Fruit fly (Drosophila melanogaster) whole organism, adult: ENCODE results near the gene lbl.

Source experiments
- CG11617 ChIP-seq: fragments of 200-800 bp; sonication (Bioruptor generic); optimal IDR thresholded peaks from 2 replicates; lab custom pipeline; 2017; ENCODE audit warnings: mild to moderate bottlenecking, missing biosample characterization, missing genetic modification reagents, missing genetic modification characterization
- CG12768 ChIP-seq: fragments of 200-800 bp; sonication (Bioruptor generic); optimal IDR thresholded peaks from 2 replicates; lab custom pipeline; 2017; ENCODE audit warnings: missing biosample characterization, missing genetic modification characterization, mild to moderate bottlenecking, moderate library complexity, missing genetic modification reagents
- CG14711 ChIP-seq: fragments of 200-800 bp; sonication (Bioruptor generic); optimal IDR thresholded peaks from 2 replicates; lab custom pipeline; 2018; ENCODE audit warnings: missing biosample characterization, mild to moderate bottlenecking, missing genetic modification characterization, moderate library complexity
- CG1620 ChIP-seq: fragments of 200-800 bp; sonication (Bioruptor generic); optimal IDR thresholded peaks from 2 replicates; lab custom pipeline; 2016; ENCODE audit warnings: missing biosample characterization, missing genetic modification characterization
- CG33017 ChIP-seq: fragments of 200-800 bp; sonication (Bioruptor generic); optimal IDR thresholded peaks from 2 replicates; lab custom pipeline; 2018; ENCODE audit warnings: missing biosample characterization, mild to moderate bottlenecking, missing genetic modification characterization, moderate library complexity
- CG5204 ChIP-seq: fragments of 200-800 bp; sonication (Bioruptor generic); optimal IDR thresholded peaks from 2 replicates; lab custom pipeline; 2016; ENCODE audit warnings: missing biosample characterization, missing genetic modification characterization
- CG7045 ChIP-seq: fragments of 200-800 bp; sonication (Bioruptor generic); optimal IDR thresholded peaks from 2 replicates; lab custom pipeline; 2017; ENCODE audit warnings: missing biosample characterization, mild to moderate bottlenecking, missing genetic modification characterization
- CG7101 ChIP-seq: fragments of 200-800 bp; sonication (Bioruptor generic); optimal IDR thresholded peaks from 2 replicates; lab custom pipeline; 2018; ENCODE audit warnings: missing biosample characterization, mild to moderate bottlenecking, missing genetic modification characterization, moderate library complexity
- Clk ChIP-seq: fragments of 200-800 bp; sonication (Bioruptor generic); optimal IDR thresholded peaks from 2 replicates; lab custom pipeline; 2017; ENCODE audit warnings: missing biosample characterization, missing genetic modification characterization
- Crg-1 ChIP-seq: fragments of 200-800 bp; sonication (Bioruptor generic); optimal IDR thresholded peaks from 2 replicates; lab custom pipeline; 2016; ENCODE audit warnings: missing biosample characterization, missing genetic modification characterization
- Hr96 ChIP-seq: fragments of 200-800 bp; sonication (Bioruptor generic); optimal IDR thresholded peaks from 2 replicates; lab custom pipeline; 2016; ENCODE audit warnings: missing biosample characterization, missing genetic modification characterization
- Mnt ChIP-seq: fragments of 200-800 bp; sonication (Bioruptor generic); optimal IDR thresholded peaks from 2 replicates; lab custom pipeline; 2016; ENCODE audit warnings: missing biosample characterization, mild to moderate bottlenecking, missing genetic modification characterization
- bab1 ChIP-seq: fragments of 200-800 bp; sonication (Bioruptor generic); optimal IDR thresholded peaks from 3 replicates; lab custom pipeline; 2019; ENCODE audit warnings: missing biosample characterization, mild to moderate bottlenecking, missing genetic modification characterization, moderate library complexity
- cic ChIP-seq: fragments of 200-800 bp; sonication (Bioruptor generic); optimal IDR thresholded peaks from 2 replicates; lab custom pipeline; 2017; ENCODE audit warnings: missing biosample characterization, mild to moderate bottlenecking, missing genetic modification characterization, moderate library complexity
- cnc ChIP-seq, 2 experiments: fragments of >200 bp; optimal IDR thresholded peaks; 2 replicates each; lab custom pipeline; 2017
- kay ChIP-seq: fragments of 200-800 bp; sonication (Bioruptor generic); peaks from one replicate; lab custom pipeline; 2016; ENCODE audit warnings: missing biosample characterization, missing genetic modification characterization, borderline replicate concordance
- ovo ChIP-seq: fragments of 200-800 bp; sonication (Bioruptor generic); optimal IDR thresholded peaks from 2 replicates; lab custom pipeline; 2016; ENCODE audit warnings: missing biosample characterization, missing genetic modification characterization
- pad ChIP-seq: fragments of 200-800 bp; sonication (Bioruptor generic); optimal IDR thresholded peaks from 3 replicates; lab custom pipeline; 2017; ENCODE audit warnings: missing biosample characterization, missing genetic modification characterization, mild to moderate bottlenecking, moderate library complexity, missing genetic modification reagents
- tj ChIP-seq: fragments of 200-800 bp; sonication (Bioruptor generic); optimal IDR thresholded peaks from 3 replicates; lab custom pipeline; 2017; ENCODE audit warnings: missing biosample characterization, mild to moderate bottlenecking, missing genetic modification characterization, moderate library complexity
- toe ChIP-seq: fragments of 200-800 bp; sonication (Bioruptor generic); optimal IDR thresholded peaks from 2 replicates; lab custom pipeline; 2016; ENCODE audit warnings: missing biosample characterization, missing genetic modification characterization

lbl gene

dm6 chr3R:21392221-21392620 lies 41.7 kb downstream of the lbl start:
- TF ChIP-seq CG12768 (no peak), CG5204 (GFP tag; lab: Kevin White, UChicago) (no peak), tj (no peak), Hr96 (GFP tag; lab: Kevin White, UChicago) (no peak), CG33017 (tag; lab: Kevin White, UChicago) (no peak), CG7101 (tag; lab: Kevin White, UChicago) (no peak), Mnt (no peak), CG1620 (GFP tag; lab: Kevin White, UChicago) (no peak), CG11617 (GFP tag; lab: Kevin White, UChicago) (no peak), pad (GFP tag; lab: Kevin White, UChicago) (no peak), Crg-1 (no peak), kay (GFP tag; lab: Kevin White, UChicago) (no peak), toe (GFP tag; lab: Kevin White, UChicago) (no peak), CG7045 (GFP tag; lab: Kevin White, UChicago) (no peak), bab1 (no peak), ovo (no peak), cic (GFP tag; lab: Kevin White, UChicago) (no peak), CG14711 (tag; lab: Kevin White, UChicago) (no peak), Clk (GFP tag; lab: Kevin White, UChicago) (no peak)

dm6 chr3R:21390959-21391358 lies 43.0 kb downstream of the lbl start:
- no peak for TF ChIP-seq cic (GFP tag; lab: Kevin White, UChicago)
- no peak for TF ChIP-seq CG5204 (GFP tag; lab: Kevin White, UChicago)
- no peak for TF ChIP-seq toe (GFP tag; lab: Kevin White, UChicago)
- no peak for TF ChIP-seq kay (GFP tag; lab: Kevin White, UChicago)
- no peak for TF ChIP-seq tj
- TF ChIP-seq Mnt: no peak
- no peak for TF ChIP-seq CG33017 (tag; lab: Kevin White, UChicago)

- TF ChIP-seq CG7101 (tag; lab: Kevin White, UChicago) (no peak), pad (GFP tag; lab: Kevin White, UChicago) (no peak), cnc (optimal IDR thresholded peaks at IDR 0.05; lab: Kevin White, UChicago) (no peak), CG11617 (GFP tag; lab: Kevin White, UChicago) (no peak), tj (no peak), bab1 (no peak), CG14711 (tag; lab: Kevin White, UChicago) (no peak), CG5204 (GFP tag; lab: Kevin White, UChicago) (no peak), Clk (GFP tag; lab: Kevin White, UChicago) (no peak), ovo (no peak), cic (GFP tag; lab: Kevin White, UChicago) (no peak), CG12768 (no peak), toe (GFP tag; lab: Kevin White, UChicago) (no peak), CG1620 (GFP tag; lab: Kevin White, UChicago) (no peak), kay (GFP tag; lab: Kevin White, UChicago) (no peak), Hr96 (GFP tag; lab: Kevin White, UChicago) (no peak), Mnt (no peak), CG33017 (tag; lab: Kevin White, UChicago) (no peak), CG7045 (GFP tag; lab: Kevin White, UChicago) (no peak)
Observed at dm6 chr3R:21388564-21388963, 45.4 kb downstream of the lbl start, which contains the start of gene bap. TSS of gene bap (plus strand) at chr3R:21388880.

dm6 chr3R:21387356-21387980 lies 46.5 kb downstream of the lbl start:
- TF ChIP-seq Crg-1 (no peak), CG14711 (tag; lab: Kevin White, UChicago) (no peak), Clk (GFP tag; lab: Kevin White, UChicago) (no peak), kay (GFP tag; lab: Kevin White, UChicago) (no peak), CG5204 (GFP tag; lab: Kevin White, UChicago) (no peak), pad (GFP tag; lab: Kevin White, UChicago) (no peak), CG7045 (GFP tag; lab: Kevin White, UChicago) (no peak), CG33017 (tag; lab: Kevin White, UChicago) (no peak), cnc (optimal IDR thresholded peaks at IDR 0.05; lab: Kevin White, UChicago) (no peak), CG7101 (tag; lab: Kevin White, UChicago) (no peak), CG1620 (GFP tag; lab: Kevin White, UChicago) (no peak), toe (GFP tag; lab: Kevin White, UChicago) (no peak), bab1 (no peak), Hr96 (GFP tag; lab: Kevin White, UChicago) (no peak), cic (GFP tag; lab: Kevin White, UChicago) (no peak), Mnt (no peak), CG11617 (GFP tag; lab: Kevin White, UChicago) (no peak), tj (no peak)

- TF ChIP-seq CG33017 (tag; lab: Kevin White, UChicago) (no peak), kay (GFP tag; lab: Kevin White, UChicago) (no peak), tj (no peak), Clk (GFP tag; lab: Kevin White, UChicago) (no peak), CG7101 (tag; lab: Kevin White, UChicago) (no peak), CG1620 (GFP tag; lab: Kevin White, UChicago) (no peak), Crg-1 (no peak), CG11617 (GFP tag; lab: Kevin White, UChicago) (no peak), bab1 (no peak), Mnt (no peak), CG12768 (no peak), ovo (no peak), cnc (optimal IDR thresholded peaks at IDR 0.05; lab: Kevin White, UChicago) (no peak), cic (GFP tag; lab: Kevin White, UChicago) (no peak)
Observed at dm6 chr3R:21386132-21386531, 47.8 kb downstream of the lbl start.

- no peak for TF ChIP-seq CG33017 (tag; lab: Kevin White, UChicago)
- no peak for TF ChIP-seq kay (GFP tag; lab: Kevin White, UChicago)
- no peak for TF ChIP-seq CG5204 (GFP tag; lab: Kevin White, UChicago)
- no peak for TF ChIP-seq CG12768
- TF ChIP-seq Hr96 (GFP tag; lab: Kevin White, UChicago): no peak
- TF ChIP-seq CG7045 (GFP tag; lab: Kevin White, UChicago): no peak
- TF ChIP-seq cic (GFP tag; lab: Kevin White, UChicago): no peak
- no peak for TF ChIP-seq CG7101 (tag; lab: Kevin White, UChicago)
- no peak for TF ChIP-seq cnc (optimal IDR thresholded peaks at IDR 0.05; lab: Kevin White, UChicago)
- no peak for TF ChIP-seq Crg-1
- TF ChIP-seq Mnt: no peak
- no peak for TF ChIP-seq tj
Observed at dm6 chr3R:21379927-21380326, 54.0 kb downstream of the lbl start.
